Fruit fly (Drosophila melanogaster) whole organism, embryonic: ENCODE data around the gene CG7943.

Experiments
- Abd-B ChIP-seq: fragments of 200-800 bp; sonication (Bioruptor generic); optimal IDR thresholded peaks from 2 replicates; lab custom pipeline; 2018; ENCODE audit warnings: missing biosample characterization, mild to moderate bottlenecking, missing genetic modification characterization, moderate library complexity
- Adf1 ChIP-seq: fragments of 200-800 bp; sonication (Bioruptor generic); IDR thresholded peaks from 2 replicates; pipeline ENCODE4 v1.3.6; 2022; ENCODE audit warnings: missing biosample characterization, missing genetic modification characterization
- CG11456 ChIP-seq: fragments of 200-800 bp; sonication (Bioruptor generic); IDR thresholded peaks from 3 replicates; pipeline ENCODE4 v1.3.6; 2022; ENCODE audit warnings: missing biosample characterization, missing genetic modification characterization
- CG11723 ChIP-seq: fragments of 200-800 bp; sonication (Bioruptor generic); optimal IDR thresholded peaks from 2 replicates; lab custom pipeline; 2017; ENCODE audit warnings: missing biosample characterization, mild to moderate bottlenecking, missing genetic modification characterization
- CG1233 ChIP-seq: fragments of 200-800 bp; sonication (Bioruptor generic); optimal IDR thresholded peaks from 4 replicates; lab custom pipeline; 2018; ENCODE audit warnings: missing biosample characterization, mild to moderate bottlenecking, missing genetic modification characterization
- CG13296 ChIP-seq: fragments of 200-800 bp; sonication (Bioruptor generic); optimal IDR thresholded peaks from 3 replicates; lab custom pipeline; 2018; ENCODE audit warnings: missing biosample characterization, mild to moderate bottlenecking, missing genetic modification characterization
- CG14860 ChIP-seq: fragments of 200-800 bp; sonication (Bioruptor generic); IDR thresholded peaks from 3 replicates; pipeline ENCODE4 v1.3.6; 2022; ENCODE audit warnings: missing biosample characterization, missing genetic modification characterization; ENCODE audit not compliant: partially characterized antibody
- CG15269 ChIP-seq: fragments of 200-800 bp; sonication (Bioruptor generic); optimal IDR thresholded peaks from 2 replicates; lab custom pipeline; 2018; ENCODE audit warnings: missing biosample characterization, mild to moderate bottlenecking, missing genetic modification characterization, moderate library complexity
- CG17802 ChIP-seq: fragments of 200-800 bp; sonication (Bioruptor generic); optimal IDR thresholded peaks from 2 replicates; lab custom pipeline; 2018; ENCODE audit warnings: missing biosample characterization, mild to moderate bottlenecking, missing genetic modification characterization, moderate library complexity
- CG1832 ChIP-seq: fragments of 200-800 bp; sonication (Bioruptor generic); optimal IDR thresholded peaks from 2 replicates; lab custom pipeline; 2017; ENCODE audit warnings: missing biosample characterization, mild to moderate bottlenecking, missing genetic modification characterization, inconsistent platforms
- CG18619 ChIP-seq: fragments of 200-800 bp; sonication (Bioruptor generic); optimal IDR thresholded peaks from 3 replicates; lab custom pipeline; 2017; ENCODE audit warnings: missing biosample characterization, mild to moderate bottlenecking, missing genetic modification characterization
- CG31224 ChIP-seq: fragments of 200-800 bp; sonication (Bioruptor generic); IDR thresholded peaks from 2 replicates; pipeline ENCODE4 v1.3.6; 2022; ENCODE audit warnings: missing biosample characterization, missing genetic modification characterization
- CG31441 ChIP-seq: fragments of 200-800 bp; sonication (Bioruptor generic); IDR thresholded peaks from 2 replicates; pipeline ENCODE4 v1.3.6; 2022; ENCODE audit warnings: missing biosample characterization, missing genetic modification characterization
- CG34422 ChIP-seq: fragments of 200-800 bp; sonication (Bioruptor generic); IDR thresholded peaks from 3 replicates; pipeline ENCODE4 v1.3.6; 2022; ENCODE audit warnings: missing biosample characterization, missing genetic modification characterization
- CG6254 ChIP-seq: fragments of 200-800 bp; sonication (Bioruptor generic); optimal IDR thresholded peaks from 3 replicates; lab custom pipeline; 2017; ENCODE audit warnings: mild to moderate bottlenecking, missing biosample characterization, missing genetic modification reagents, missing genetic modification characterization
- CG6765 ChIP-seq: fragments of 200-800 bp; sonication (Bioruptor generic); optimal IDR thresholded peaks from 3 replicates; lab custom pipeline; 2017; ENCODE audit warnings: missing biosample characterization, mild to moderate bottlenecking, missing genetic modification characterization
- CG7556 ChIP-seq: fragments of 200-800 bp; sonication (Bioruptor generic); optimal IDR thresholded peaks from 2 replicates; lab custom pipeline; 2017; ENCODE audit warnings: missing biosample characterization, mild to moderate bottlenecking, missing genetic modification characterization
- CG8089 ChIP-seq: fragments of 200-800 bp; sonication (Bioruptor generic); optimal IDR thresholded peaks from 3 replicates; lab custom pipeline; 2016; ENCODE audit warnings: missing biosample characterization, missing genetic modification characterization
- CG8765 ChIP-seq: fragments of 200-800 bp; sonication (Bioruptor generic); IDR thresholded peaks from 2 replicates; pipeline ENCODE4 v1.3.6; 2022; ENCODE audit warnings: missing biosample characterization, missing genetic modification characterization
- CG9609 ChIP-seq: fragments of 200-800 bp; sonication (Bioruptor generic); optimal IDR thresholded peaks from 3 replicates; lab custom pipeline; 2016; ENCODE audit warnings: missing biosample characterization, missing genetic modification characterization
- Dfd ChIP-seq, 2 experiments: fragments of >200 bp; optimal IDR thresholded peaks; 2 replicates each; lab custom pipeline; 2017; ENCODE audit warnings: missing biosample characterization in 2 of 2, missing genetic modification characterization in 2 of 2
- Gug ChIP-seq: fragments of 200-800 bp; sonication (Bioruptor generic); IDR thresholded peaks from 4 replicates; pipeline ENCODE4 v1.3.6; 2022; ENCODE audit warnings: missing biosample characterization, missing genetic modification characterization
- Lim3 ChIP-seq: fragments of 200-800 bp; sonication (Bioruptor generic); IDR thresholded peaks from 2 replicates; pipeline ENCODE4 v1.3.6; 2022; ENCODE audit warnings: missing biosample characterization, missing genetic modification characterization
- Med ChIP-seq: fragments of 200-800 bp; sonication (Bioruptor generic); peaks from one replicate; lab custom pipeline; 2016; ENCODE audit warnings: missing biosample characterization, missing genetic modification characterization, mild to moderate bottlenecking, inconsistent platforms, moderate library complexity
- NC2α ChIP-seq: fragments of 200-800 bp; sonication (Bioruptor generic); optimal IDR thresholded peaks from 2 replicates; lab custom pipeline; 2016; ENCODE audit warnings: missing biosample characterization, missing genetic modification characterization
- NC2β ChIP-seq: fragments of 200-800 bp; sonication (Bioruptor generic); optimal IDR thresholded peaks from 2 replicates; lab custom pipeline; 2016; ENCODE audit warnings: missing biosample characterization, missing genetic modification characterization
- Nf-YB ChIP-seq: fragments of 200-800 bp; sonication (Bioruptor generic); optimal IDR thresholded peaks from 3 replicates; lab custom pipeline; 2019; ENCODE audit warnings: missing biosample characterization, mild to moderate bottlenecking, missing genetic modification characterization, moderate library complexity
- Oaz ChIP-seq: fragments of 200-800 bp; sonication (Bioruptor generic); IDR thresholded peaks from 2 replicates; pipeline ENCODE4 v1.3.6; 2022; ENCODE audit warnings: missing biosample characterization, missing genetic modification characterization
- Poxn ChIP-seq: fragments of 200-800 bp; sonication (Bioruptor generic); IDR thresholded peaks from 2 replicates; pipeline ENCODE4 v1.3.6; 2022; ENCODE audit warnings: missing biosample characterization, missing genetic modification characterization
- Six4 ChIP-seq: fragments of 200-800 bp; sonication (Bioruptor generic); optimal IDR thresholded peaks from 2 replicates; lab custom pipeline; 2016; ENCODE audit warnings: missing biosample characterization, missing genetic modification characterization
- Xrp1 ChIP-seq: fragments of 200-800 bp; sonication (Bioruptor generic); IDR thresholded peaks from 2 replicates; pipeline ENCODE4 v1.3.6; 2022; ENCODE audit warnings: missing biosample characterization, missing genetic modification characterization
- ase ChIP-seq: fragments of 200-800 bp; sonication (Bioruptor generic); IDR thresholded peaks from 3 replicates; pipeline ENCODE4 v1.3.6; 2022; ENCODE audit warnings: missing biosample characterization, missing genetic modification characterization
- bbx ChIP-seq: fragments of 200-800 bp; sonication (Bioruptor generic); IDR thresholded peaks from 2 replicates; pipeline ENCODE4 v1.3.6; 2022; ENCODE audit warnings: missing biosample characterization, missing genetic modification characterization; ENCODE audit not compliant: partially characterized antibody
- chn ChIP-seq: fragments of 200-800 bp; sonication (Bioruptor generic); optimal IDR thresholded peaks from 2 replicates; lab custom pipeline; 2016; ENCODE audit warnings: missing biosample characterization, missing genetic modification characterization
- crol ChIP-seq: fragments of 200-800 bp; sonication (Bioruptor generic); IDR thresholded peaks from 2 replicates; pipeline ENCODE4 v1.3.6; 2022; ENCODE audit warnings: missing biosample characterization, missing genetic modification characterization
- danr ChIP-seq: fragments of 200-800 bp; sonication (Bioruptor generic); IDR thresholded peaks from 2 replicates; pipeline ENCODE4 v1.3.6; 2022; ENCODE audit warnings: missing biosample characterization, missing genetic modification characterization
- dati ChIP-seq: fragments of 200-800 bp; sonication (Bioruptor generic); IDR thresholded peaks from 2 replicates; pipeline ENCODE4 v1.3.6; 2022; ENCODE audit warnings: missing biosample characterization, missing genetic modification characterization
- dm ChIP-seq: fragments of 200-800 bp; sonication (Bioruptor generic); optimal IDR thresholded peaks from 3 replicates; lab custom pipeline; 2016; ENCODE audit warnings: missing biosample characterization, missing genetic modification characterization
- dysf ChIP-seq: fragments of 200-800 bp; sonication (Bioruptor generic); IDR thresholded peaks from 3 replicates; pipeline ENCODE4 v1.3.6; 2022; ENCODE audit warnings: missing biosample characterization, missing genetic modification characterization
- eve ChIP-seq, 2 experiments: fragments of >200 bp; optimal IDR thresholded peaks; 2 replicates each; lab custom pipeline; 2017; ENCODE audit warnings: missing biosample characterization in 2 of 2, missing genetic modification characterization in 2 of 2
- gfzf ChIP-seq: fragments of 200-800 bp; sonication (Bioruptor generic); optimal IDR thresholded peaks from 2 replicates; lab custom pipeline; 2016; ENCODE audit warnings: missing biosample characterization, mild to moderate bottlenecking, missing genetic modification characterization, moderate library complexity
- grn ChIP-seq: fragments of 200-800 bp; sonication (Bioruptor generic); optimal IDR thresholded peaks from 3 replicates; lab custom pipeline; 2017; ENCODE audit warnings: missing biosample characterization, missing genetic modification characterization
- hbn ChIP-seq: fragments of 200-800 bp; sonication (Bioruptor generic); IDR thresholded peaks from 2 replicates; pipeline ENCODE4 v1.3.6; 2022; ENCODE audit warnings: missing biosample characterization, missing genetic modification characterization; ENCODE audit not compliant: partially characterized antibody
- insv ChIP-seq, 2 experiments: fragments of 200-800 bp; sonication (Bioruptor generic); optimal IDR thresholded peaks; 3 replicates each; lab custom pipeline; 2016 to 2018; ENCODE audit warnings: missing biosample characterization in 2 of 2, missing genetic modification characterization in 2 of 2
- kah ChIP-seq: fragments of 200-800 bp; sonication (Bioruptor generic); optimal IDR thresholded peaks from 2 replicates; lab custom pipeline; 2018; ENCODE audit warnings: missing biosample characterization, mild to moderate bottlenecking, missing genetic modification characterization
- rib ChIP-seq: fragments of 200-800 bp; sonication (Bioruptor generic); IDR thresholded peaks from 2 replicates; pipeline ENCODE4 v1.3.6; 2022; ENCODE audit warnings: missing biosample characterization, missing genetic modification characterization
- sens ChIP-seq: fragments of 200-800 bp; sonication (Bioruptor generic); peaks from one replicate; lab custom pipeline; 2016; ENCODE audit warnings: missing biosample characterization, missing genetic modification characterization
- sima ChIP-seq: fragments of 200-800 bp; sonication (Bioruptor generic); optimal IDR thresholded peaks from 2 replicates; lab custom pipeline; 2016; ENCODE audit warnings: missing biosample characterization, missing genetic modification characterization
- slbo ChIP-seq: fragments of 200-800 bp; sonication (Bioruptor generic); IDR thresholded peaks from 2 replicates; pipeline ENCODE4 v1.3.6; 2022; ENCODE audit warnings: missing biosample characterization, missing genetic modification characterization
- sr ChIP-seq: fragments of 200-800 bp; sonication (Bioruptor generic); IDR thresholded peaks from 3 replicates; pipeline ENCODE4 v1.3.6; 2022; ENCODE audit warnings: missing biosample characterization, missing genetic modification characterization
- stwl ChIP-seq: fragments of 200-800 bp; sonication (Bioruptor generic); optimal IDR thresholded peaks from 3 replicates; lab custom pipeline; 2018; ENCODE audit warnings: missing biosample characterization, mild to moderate bottlenecking, missing genetic modification characterization, moderate library complexity

Gene CG7943

dm6 chr3R:30014977-30015514 lies 31.2 kb upstream of the CG7943 start, which contains the start of gene CG7920 (continued):
- TF ChIP-seq CG11456 (GFP tag; lab: Robert Waterston, UW) (no peak), CG8765 (no peak), sens (no peak), CG6254 (no peak), CG14860 (peak; percentile 53; the same call in 2 of the 3 replicates), NC2α (GFP tag; lab: Kevin White, UChicago) (no peak), Dfd (GFP tag; optimal IDR thresholded peaks at IDR 0.05; lab: Kevin White, UChicago) (no peak), insv (GFP tag; optimal IDR thresholded peaks at IDR 0.05; lab: Kevin White, UChicago) (no peak), crol (0 out of 2 replicates have a peak, but pooled peaks have one; percentile 21), Xrp1 (GFP tag; lab: Robert Waterston, UW) (no peak), Poxn (GFP tag; lab: Robert Waterston, UW) (no peak), CG7556 (GFP tag; lab: Kevin White, UChicago) (peak; percentile 23), Abd-B (GFP tag; lab: Kevin White, UChicago) (no peak), dysf (no peak; the same call in 2 of the 3 replicates), CG8089 (GFP tag; lab: Kevin White, UChicago) (no peak), CG34422 (GFP tag; lab: Robert Waterston, UW) (peak; percentile 55; the same call in 2 of the 3 replicates), dm (GFP tag; lab: Kevin White, UChicago) (peak; percentile 41), CG1233 (GFP tag; lab: Kevin White, UChicago) (no peak), chn (GFP tag; lab: Kevin White, UChicago) (no peak), grn (GFP tag; lab: Kevin White, UChicago) (no peak), sima (GFP tag; lab: Kevin White, UChicago) (no peak), CG6765 (GFP tag; lab: Kevin White, UChicago) (peak; percentile 72), slbo (GFP tag; lab: Robert Waterston, UW) (peak; percentile 22; the same call in 1 of the 2 replicates), Oaz (GFP tag; lab: Robert Waterston, UW) (no peak), Six4 (GFP tag; lab: Kevin White, UChicago) (no peak), CG1832 (GFP tag; lab: Kevin White, UChicago) (no peak), Gug (GFP tag; lab: Robert Waterston, UW) (no peak), gfzf (GFP tag; lab: Kevin White, UChicago) (peak; percentile 48), Med (GFP tag; lab: Kevin White, UChicago) (peak; percentile 83), CG15269 (peak; percentile 10), CG17802 (no peak), hbn (GFP tag; lab: Robert Waterston, UW) (peak; percentile 54; the same call in 1 of the 2 replicates), kah (GFP tag; lab: Kevin White, UChicago) (no peak), dati (GFP tag; lab: Robert Waterston, UW) (no peak), CG31224 (GFP tag; lab: Robert Waterston, UW) (no peak), CG31441 (0 out of 2 replicates have a peak, but pooled peaks have one; percentile 8), CG11723 (GFP tag; lab: Kevin White, UChicago) (no peak), Lim3 (GFP tag; lab: Robert Waterston, UW) (no peak), CG13296 (GFP tag; lab: Kevin White, UChicago) (peak; percentile 48), sr (no peak), NC2β (GFP tag; lab: Kevin White, UChicago) (no peak), danr (no peak), Adf1 (GFP tag; lab: Robert Waterston, UW) (no peak; the same call in 1 of the 2 replicates), ase (GFP tag; lab: Robert Waterston, UW) (no peak), CG9609 (no peak), stwl (tag; lab: Kevin White, UChicago) (peak; percentile 44), rib (GFP tag; lab: Robert Waterston, UW) (peak; percentile 64; the same call in 1 of the 2 replicates), CG18619 (GFP tag; lab: Kevin White, UChicago) (no peak), Nf-YB (GFP tag; lab: Kevin White, UChicago) (no peak), bbx (GFP tag; lab: Robert Waterston, UW) (peak; percentile 61), eve (GFP tag; optimal IDR thresholded peaks at IDR 0.05; lab: Kevin White, UChicago) (no peak)
